Worm (Caenorhabditis elegans): ENCODE results near the gene R07E5.17.

The R07E5.17 gene

DNA sequence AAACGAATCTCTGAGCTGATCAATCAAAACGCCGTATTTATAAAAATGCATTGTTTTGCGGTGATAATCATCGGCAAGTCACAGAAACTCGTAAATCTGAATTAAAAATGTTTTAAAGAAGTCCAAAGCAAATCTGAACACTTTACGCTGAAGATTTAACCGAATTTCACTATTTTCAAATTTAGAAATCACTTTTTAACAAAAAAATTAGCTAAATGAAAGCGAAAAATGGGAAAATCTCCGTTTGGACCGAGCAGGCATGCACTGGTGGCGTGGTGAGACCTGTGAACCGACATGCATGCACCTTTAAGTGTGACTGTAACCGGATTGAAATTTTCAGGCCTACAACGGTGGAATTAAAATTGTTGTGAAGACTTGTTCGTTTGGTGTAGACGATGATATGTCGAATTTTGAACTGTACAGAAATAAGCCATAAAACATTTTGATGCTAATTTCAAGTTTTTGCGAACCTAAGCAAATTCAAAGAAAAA lies 35.3 kb upstream of the R07E5.17 start, which contains the start of gene C28A5.2:
C28A5.2 (minus strand) TSS at position 51 of the 491 bp plus-strand sequence.
- TF ChIP-seq drap-1 (GFP tag; optimal IDR thresholded peaks at IDR 0.05) (no peak), M03D4.4 (tag; optimal IDR thresholded peaks at IDR 0.05) (no peak), mep-1 (tag; optimal IDR thresholded peaks at IDR 0.05) (no peak), zip-8 (tag; optimal IDR thresholded peaks at IDR 0.05) (no peak), ceh-83 (GFP tag; optimal IDR thresholded peaks at IDR 0.05) (no peak), snpc-4 (tag; optimal IDR thresholded peaks at IDR 0.05) (no peak), pha-4 (tag; optimal IDR thresholded peaks at IDR 0.05) (no peak), nhr-12 (tag; optimal IDR thresholded peaks at IDR 0.05) (no peak), flh-1 (GFP tag; optimal IDR thresholded peaks at IDR 0.05) (no peak), elt-3 (tag; optimal IDR thresholded peaks at IDR 0.05) (no peak), mab-5 (tag; optimal IDR thresholded peaks at IDR 0.05) (no peak), nhr-2 (tag; optimal IDR thresholded peaks at IDR 0.05) (no peak), ceh-43 (GFP tag; optimal IDR thresholded peaks at IDR 0.05) (no peak), nhr-76 (tag; optimal IDR thresholded peaks at IDR 0.05) (no peak), ham-2 (GFP tag; optimal IDR thresholded peaks at IDR 0.05) (no peak), blmp-1 (tag; optimal IDR thresholded peaks at IDR 0.05) (no peak), nhr-28 (tag; optimal IDR thresholded peaks at IDR 0.05) (no peak)

DNA sequence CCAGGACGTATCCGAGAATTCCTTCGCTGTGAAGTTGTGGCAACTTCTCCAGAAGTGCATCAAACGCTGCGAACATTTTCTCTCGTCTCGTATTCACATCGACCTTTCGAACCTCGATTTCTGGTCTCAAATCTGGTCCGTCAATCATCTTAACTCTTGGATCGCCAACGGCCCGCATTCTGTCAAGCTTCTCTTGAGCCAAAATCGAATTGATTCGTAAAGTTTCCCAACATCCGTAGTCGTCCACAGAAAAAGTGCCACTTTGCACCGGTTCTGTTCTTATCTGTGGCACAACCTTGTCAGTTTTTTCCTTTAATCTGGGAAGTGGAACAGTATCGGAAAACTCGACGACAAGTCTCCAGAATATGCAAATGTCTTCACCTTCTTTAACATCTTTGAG lies 31.0 kb upstream of the R07E5.17 start:
- TF ChIP-seq mls-2 (tag; optimal IDR thresholded peaks at IDR 0.05) (no peak), blmp-1 (tag; optimal IDR thresholded peaks at IDR 0.05) (no peak), mep-1 (tag; optimal IDR thresholded peaks at IDR 0.05) (no peak), snpc-4 (tag; optimal IDR thresholded peaks at IDR 0.05) (no peak), drap-1 (GFP tag; optimal IDR thresholded peaks at IDR 0.05) (no peak), zip-8 (tag; optimal IDR thresholded peaks at IDR 0.05) (no peak), elt-1 (tag; optimal IDR thresholded peaks at IDR 0.05; ENCODE audit: borderline replicate concordance, insufficient read depth) (no peak), sem-2 (GFP tag; optimal IDR thresholded peaks at IDR 0.05) (no peak), flh-1 (GFP tag; optimal IDR thresholded peaks at IDR 0.05) (no peak), M03D4.4 (tag; optimal IDR thresholded peaks at IDR 0.05) (no peak), elt-3 (tag; optimal IDR thresholded peaks at IDR 0.05) (no peak), unc-62 (GFP tag; optimal IDR thresholded peaks at IDR 0.05) (no peak)

DNA sequence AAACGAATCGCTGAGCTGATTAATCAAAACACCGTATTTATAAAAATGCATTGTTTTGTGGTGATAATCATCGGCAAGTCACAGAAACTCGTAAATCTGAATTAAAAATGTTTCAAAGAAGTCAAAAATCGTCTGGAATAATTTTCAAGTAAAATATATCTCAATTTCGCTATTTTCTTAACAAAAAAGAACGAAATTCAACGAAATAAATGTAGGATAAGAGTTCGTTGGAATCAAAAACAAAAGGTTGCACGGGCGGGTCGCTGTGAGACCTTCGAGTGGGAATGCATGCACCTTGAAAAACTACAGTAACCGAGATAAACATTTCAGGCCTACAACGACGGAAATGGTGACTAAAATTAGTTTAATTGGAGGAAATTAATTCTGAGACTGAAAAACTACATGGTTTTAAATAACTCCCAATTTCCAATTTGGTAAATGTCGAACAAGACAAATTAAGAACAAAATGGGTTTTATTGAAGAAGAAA lies 30.1 kb upstream of the R07E5.17 start, which contains the start of gene C28A5.1:
C28A5.1 (minus strand) TSS at position 51 of the 488 bp plus-strand sequence.
- TF ChIP-seq ceh-43 (GFP tag; optimal IDR thresholded peaks at IDR 0.05): no peak
- no peak for TF ChIP-seq unc-62 (GFP tag; optimal IDR thresholded peaks at IDR 0.05)
- no peak for TF ChIP-seq ceh-39 (tag; optimal IDR thresholded peaks at IDR 0.05)
- no peak for TF ChIP-seq ham-2 (GFP tag; optimal IDR thresholded peaks at IDR 0.05)
- TF ChIP-seq zip-8 (tag; optimal IDR thresholded peaks at IDR 0.05): no peak
- TF ChIP-seq nhr-237 (tag; optimal IDR thresholded peaks at IDR 0.05): no peak
- TF ChIP-seq elt-1 (tag; optimal IDR thresholded peaks at IDR 0.05; ENCODE audit: borderline replicate concordance, insufficient read depth): no peak
- no peak for TF ChIP-seq sptf-1 (tag; optimal IDR thresholded peaks at IDR 0.05)
- no peak for TF ChIP-seq nhr-76 (tag; optimal IDR thresholded peaks at IDR 0.05)
- no peak for TF ChIP-seq mab-5 (tag; optimal IDR thresholded peaks at IDR 0.05)
- TF ChIP-seq nhr-28 (tag; optimal IDR thresholded peaks at IDR 0.05): no peak
- no peak for TF ChIP-seq cnd-1 (tag; optimal IDR thresholded peaks at IDR 0.05)

DNA sequence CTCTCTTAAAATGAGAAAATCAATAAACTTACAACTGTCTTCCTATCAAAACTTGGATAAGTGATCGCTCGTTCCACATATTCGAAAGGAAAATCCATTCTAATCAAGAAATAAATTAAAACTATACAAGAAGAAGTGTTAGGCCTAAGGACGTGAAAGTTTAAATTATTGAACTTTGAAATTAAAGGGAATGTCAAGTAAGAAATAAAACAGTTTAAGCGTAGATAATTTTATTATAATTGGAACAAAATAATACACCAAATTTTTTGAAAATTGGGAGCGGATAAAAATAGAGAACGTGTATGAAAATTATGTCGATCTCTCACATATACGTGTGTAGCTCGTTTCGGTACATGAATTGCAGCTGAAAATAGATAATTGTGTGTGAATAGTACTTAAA lies 25.2 kb upstream of the R07E5.17 start, which contains the start of gene C28A5.6:
C28A5.6 (minus strand) TSS at position 101 of the 400 bp plus-strand sequence.
- TF ChIP-seq sptf-1 (tag; optimal IDR thresholded peaks at IDR 0.05) (no peak), mls-2 (tag; optimal IDR thresholded peaks at IDR 0.05) (no peak), flh-1 (GFP tag; optimal IDR thresholded peaks at IDR 0.05) (no peak), unc-120 (tag; optimal IDR thresholded peaks at IDR 0.05; ENCODE audit: poor library complexity, severe bottlenecking) (no peak), drap-1 (GFP tag; optimal IDR thresholded peaks at IDR 0.05) (no peak)

DNA sequence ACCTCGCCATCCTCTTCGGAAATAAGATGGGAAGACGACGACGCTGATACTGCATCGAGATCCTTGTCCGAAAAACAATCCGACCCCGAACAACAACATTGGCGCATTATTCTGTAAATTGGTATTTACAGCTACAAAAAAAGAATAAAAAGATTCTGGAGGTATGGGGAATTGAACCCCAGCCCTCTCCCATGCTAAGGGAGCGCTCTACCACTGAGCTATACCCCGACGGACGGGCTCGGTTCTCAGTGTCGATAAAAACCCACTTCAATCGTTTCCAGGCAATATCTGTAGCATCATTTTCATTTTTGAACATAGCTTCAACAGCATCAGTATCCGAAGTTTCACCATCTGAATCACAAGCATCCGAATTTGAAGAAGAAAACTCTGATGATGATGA lies 24.6 kb upstream of the R07E5.17 start:
- TF ChIP-seq lsy-2 (tag; optimal IDR thresholded peaks at IDR 0.05) (no peak), ceh-83 (GFP tag; optimal IDR thresholded peaks at IDR 0.05) (peak; percentile 57), drap-1 (GFP tag; optimal IDR thresholded peaks at IDR 0.05) (peak; percentile 45), nhr-76 (tag; optimal IDR thresholded peaks at IDR 0.05) (no peak), lin-32 (GFP tag; optimal IDR thresholded peaks at IDR 0.05) (peak; percentile 39), sptf-1 (tag; optimal IDR thresholded peaks at IDR 0.05) (peak; percentile 50), mls-2 (tag; optimal IDR thresholded peaks at IDR 0.05) (peak; percentile 27), sem-2 (GFP tag; optimal IDR thresholded peaks at IDR 0.05) (peak; percentile 36), M03D4.4 (tag; optimal IDR thresholded peaks at IDR 0.05) (peak; percentile 61)

Measured in whole organism, mixed stage, embryonic.